Fruit fly (Drosophila melanogaster) whole organism, embryonic: Measurements from ENCODE around the gene Sema5c.
A peak's percentile ranks its signal among the peaks of the same experiment; 100 is the strongest.

ENCODE experiments used
- Antp ChIP-seq: fragments of 200-800 bp; sonication (Bioruptor generic); optimal IDR thresholded peaks from 3 replicates; lab custom pipeline; 2016; ENCODE audit warnings: missing biosample characterization, missing genetic modification characterization
- Awh ChIP-seq: fragments of 200-800 bp; sonication (Bioruptor generic); IDR thresholded peaks from 2 replicates; pipeline ENCODE4, ENCODE4 v1.3.6; 2022; ENCODE audit warnings: missing biosample characterization, missing genetic modification characterization
- CG10267 ChIP-seq: fragments of 200-800 bp; sonication (Bioruptor generic); optimal IDR thresholded peaks from 2 replicates; lab custom pipeline; 2018; ENCODE audit warnings: missing biosample characterization, mild to moderate bottlenecking, missing genetic modification characterization, moderate library complexity
- CG10274 ChIP-seq: fragments of 200-800 bp; sonication (Bioruptor generic); optimal IDR thresholded peaks from 3 replicates; lab custom pipeline; 2017; ENCODE audit warnings: missing biosample characterization, mild to moderate bottlenecking, missing genetic modification characterization
- CG11456 ChIP-seq: fragments of 200-800 bp; sonication (Bioruptor generic); IDR thresholded peaks from 3 replicates; pipeline ENCODE4 v1.3.6; 2022; ENCODE audit warnings: missing biosample characterization, missing genetic modification characterization
- CG11695 ChIP-seq: fragments of 200-800 bp; sonication (Bioruptor generic); IDR thresholded peaks from 3 replicates; pipeline ENCODE4 v1.3.6; 2022; ENCODE audit warnings: missing biosample characterization, missing genetic modification characterization
- CG13624 ChIP-seq: fragments of 200-800 bp; sonication (Bioruptor generic); optimal IDR thresholded peaks from 2 replicates; lab custom pipeline; 2016; ENCODE audit warnings: missing biosample characterization, missing genetic modification characterization
- CG14710 ChIP-seq: fragments of 200-800 bp; sonication (Bioruptor generic); optimal IDR thresholded peaks from 3 replicates; lab custom pipeline; 2019; ENCODE audit warnings: missing biosample characterization, mild to moderate bottlenecking, missing genetic modification characterization, moderate library complexity
- CG15696 ChIP-seq: fragments of 200-800 bp; sonication (Bioruptor generic); optimal IDR thresholded peaks from 2 replicates; lab custom pipeline; 2019; ENCODE audit warnings: missing biosample characterization, mild to moderate bottlenecking, missing genetic modification characterization, moderate library complexity
- CG16779 ChIP-seq: fragments of 200-800 bp; sonication (Bioruptor generic); IDR thresholded peaks from 2 replicates; pipeline ENCODE4 v1.3.6; 2022; ENCODE audit warnings: missing biosample characterization, missing genetic modification characterization
- CG16863 ChIP-seq: fragments of 200-800 bp; sonication (Bioruptor generic); optimal IDR thresholded peaks from 3 replicates; lab custom pipeline; 2016; ENCODE audit warnings: missing biosample characterization, missing genetic modification characterization
- CG17186 ChIP-seq: fragments of 200-800 bp; sonication (Bioruptor generic); optimal IDR thresholded peaks from 3 replicates; lab custom pipeline; 2017; ENCODE audit warnings: missing biosample characterization, missing genetic modification reagents, missing genetic modification characterization
- CG17912 ChIP-seq: fragments of 200-800 bp; sonication (Bioruptor generic); optimal IDR thresholded peaks from 2 replicates; lab custom pipeline; 2018; ENCODE audit warnings: missing biosample characterization, mild to moderate bottlenecking, missing genetic modification characterization
- CG1832 ChIP-seq: fragments of 200-800 bp; sonication (Bioruptor generic); optimal IDR thresholded peaks from 2 replicates; lab custom pipeline; 2017; ENCODE audit warnings: missing biosample characterization, mild to moderate bottlenecking, missing genetic modification characterization, inconsistent platforms
- CG2678 ChIP-seq: fragments of 200-800 bp; sonication (Bioruptor generic); optimal IDR thresholded peaks from 3 replicates; lab custom pipeline; 2019; ENCODE audit warnings: missing biosample characterization, mild to moderate bottlenecking, missing genetic modification characterization, moderate library complexity
- CG2712 ChIP-seq: fragments of 200-800 bp; optimal IDR thresholded peaks from 3 replicates; lab custom pipeline; 2019; ENCODE audit warnings: missing biosample characterization, mild to moderate bottlenecking, missing genetic modification characterization, moderate library complexity
- CG31388 ChIP-seq: fragments of 200-800 bp; sonication (Bioruptor generic); optimal IDR thresholded peaks from 2 replicates; lab custom pipeline; 2016; ENCODE audit warnings: missing biosample characterization, missing genetic modification characterization
- CG34422 ChIP-seq: fragments of 200-800 bp; sonication (Bioruptor generic); IDR thresholded peaks from 3 replicates; pipeline ENCODE4 v1.3.6; 2022; ENCODE audit warnings: missing biosample characterization, missing genetic modification characterization
- CG3726 ChIP-seq: fragments of 200-800 bp; sonication (Bioruptor generic); IDR thresholded peaks from 3 replicates; pipeline ENCODE4, ENCODE4 v1.3.6; 2022; ENCODE audit warnings: missing biosample characterization, missing genetic modification characterization
- CG4282 ChIP-seq: fragments of 200-800 bp; sonication (Bioruptor generic); optimal IDR thresholded peaks from 2 replicates; lab custom pipeline; 2016; ENCODE audit warnings: missing biosample characterization, missing genetic modification characterization
- CG5180 ChIP-seq: fragments of 200-800 bp; sonication (Bioruptor generic); optimal IDR thresholded peaks from 3 replicates; lab custom pipeline; 2017; ENCODE audit warnings: missing biosample characterization, missing genetic modification characterization, mild to moderate bottlenecking, moderate library complexity, missing genetic modification reagents
- CG6175 ChIP-seq: fragments of 200-800 bp; sonication (Bioruptor generic); IDR thresholded peaks from 3 replicates; pipeline ENCODE4 v1.3.6; 2022; ENCODE audit warnings: missing biosample characterization, missing genetic modification characterization
- CG6689 ChIP-seq: fragments of 200-800 bp; sonication (Bioruptor generic); IDR thresholded peaks from 2 replicates; pipeline ENCODE4 v1.3.6; 2022; ENCODE audit warnings: missing biosample characterization, missing genetic modification characterization
- CG6791 ChIP-seq: fragments of 200-800 bp; sonication (Bioruptor generic); IDR thresholded peaks from 3 replicates; pipeline ENCODE4 v1.3.6; 2022; ENCODE audit warnings: missing biosample characterization, missing genetic modification characterization; ENCODE audit not compliant: partially characterized antibody
- CG8944 ChIP-seq: fragments of 200-800 bp; sonication (Bioruptor generic); optimal IDR thresholded peaks from 3 replicates; lab custom pipeline; 2016; ENCODE audit warnings: missing biosample characterization, missing genetic modification characterization
- CG9797 ChIP-seq: fragments of 200-800 bp; sonication (Bioruptor generic); optimal IDR thresholded peaks from 3 replicates; lab custom pipeline; 2018; ENCODE audit warnings: missing biosample characterization, mild to moderate bottlenecking, missing genetic modification characterization
- Camta ChIP-seq: fragments of 200-800 bp; sonication (Bioruptor generic); optimal IDR thresholded peaks from 2 replicates; lab custom pipeline; 2016; ENCODE audit warnings: missing biosample characterization, missing genetic modification characterization
- CkIIα-i1 ChIP-seq: fragments of 200-800 bp; sonication (Bioruptor generic); IDR thresholded peaks from 2 replicates; pipeline ENCODE4 v1.3.6; 2022; ENCODE audit warnings: missing biosample characterization, missing genetic modification characterization
- D19A ChIP-seq: fragments of 200-800 bp; optimal IDR thresholded peaks from 3 replicates; lab custom pipeline; 2019; ENCODE audit warnings: missing biosample characterization, mild to moderate bottlenecking, missing genetic modification characterization, moderate library complexity
- Dip2 ChIP-seq: fragments of 200-800 bp; sonication (Bioruptor generic); IDR thresholded peaks from 2 replicates; pipeline ENCODE4 v1.3.6; 2022; ENCODE audit warnings: missing biosample characterization, missing genetic modification characterization
- Drgx ChIP-seq: fragments of 200-800 bp; sonication (Bioruptor generic); IDR thresholded peaks from 2 replicates; pipeline ENCODE4 v1.3.6; 2022; ENCODE audit warnings: missing biosample characterization, missing genetic modification characterization
- Ets97D ChIP-seq: fragments of 200-800 bp; sonication (Bioruptor generic); optimal IDR thresholded peaks from 3 replicates; lab custom pipeline; 2016; ENCODE audit warnings: missing biosample characterization, missing genetic modification characterization
- Fer3 ChIP-seq: fragments of 200-800 bp; sonication (Bioruptor generic); optimal IDR thresholded peaks from 2 replicates; lab custom pipeline; 2018; ENCODE audit warnings: missing biosample characterization, mild to moderate bottlenecking, missing genetic modification characterization, moderate library complexity
- Gsc ChIP-seq: fragments of 200-800 bp; sonication (Bioruptor generic); IDR thresholded peaks from 2 replicates; pipeline ENCODE4 v1.3.6; 2022; ENCODE audit warnings: missing biosample characterization, missing genetic modification characterization
- Gug ChIP-seq: fragments of 200-800 bp; sonication (Bioruptor generic); IDR thresholded peaks from 4 replicates; pipeline ENCODE4 v1.3.6; 2022; ENCODE audit warnings: missing biosample characterization, missing genetic modification characterization
- HLH4C ChIP-seq: fragments of 200-800 bp; sonication (Bioruptor generic); IDR thresholded peaks from 3 replicates; pipeline ENCODE4 v1.3.6; 2022; ENCODE audit warnings: missing biosample characterization, missing genetic modification characterization; ENCODE audit not compliant: partially characterized antibody
- Hr39 ChIP-seq: fragments of >200 bp; optimal IDR thresholded peaks from 2 replicates; lab custom pipeline; 2017
- Hr51 ChIP-seq, 2 experiments: fragments of 200-800 bp; sonication (Bioruptor generic); optimal IDR thresholded peaks; 2 replicates in 1 of 2; 3 replicates in 1 of 2; lab custom pipeline; 2016 to 2018; ENCODE audit warnings: missing biosample characterization in 2 of 2, missing genetic modification characterization in 2 of 2, mild to moderate bottlenecking in 1 of 2, moderate library complexity in 1 of 2
- Max ChIP-seq: fragments of 200-800 bp; sonication (Bioruptor generic); optimal IDR thresholded peaks from 2 replicates; lab custom pipeline; 2016; ENCODE audit warnings: missing biosample characterization, mild to moderate bottlenecking, missing genetic modification characterization
- NC2α ChIP-seq: fragments of 200-800 bp; sonication (Bioruptor generic); optimal IDR thresholded peaks from 2 replicates; lab custom pipeline; 2016; ENCODE audit warnings: missing biosample characterization, missing genetic modification characterization
- NK7.1 ChIP-seq: fragments of 200-800 bp; sonication (Bioruptor generic); optimal IDR thresholded peaks from 3 replicates; lab custom pipeline; 2016; ENCODE audit warnings: missing biosample characterization, missing genetic modification characterization
- Sox102F ChIP-seq: fragments of 200-800 bp; sonication (Bioruptor generic); optimal IDR thresholded peaks from 2 replicates; lab custom pipeline; 2018; ENCODE audit warnings: missing biosample characterization, mild to moderate bottlenecking, missing genetic modification characterization, moderate library complexity
- Spps ChIP-seq: fragments of 200-800 bp; sonication (Bioruptor generic); optimal IDR thresholded peaks from 2 replicates; lab custom pipeline; 2018; ENCODE audit warnings: missing biosample characterization, mild to moderate bottlenecking, missing genetic modification characterization
- ap ChIP-seq: fragments of 200-800 bp; sonication (Bioruptor generic); IDR thresholded peaks from 2 replicates; pipeline ENCODE4 v1.3.6; 2022; ENCODE audit warnings: missing biosample characterization, missing genetic modification characterization
- cg ChIP-seq: fragments of 200-800 bp; sonication (Bioruptor generic); optimal IDR thresholded peaks from 3 replicates; lab custom pipeline; 2019; ENCODE audit warnings: missing biosample characterization, mild to moderate bottlenecking, missing genetic modification characterization, moderate library complexity
- gsb-n ChIP-seq: fragments of 200-800 bp; sonication (Bioruptor generic); optimal IDR thresholded peaks from 3 replicates; lab custom pipeline; 2018; ENCODE audit warnings: missing biosample characterization, mild to moderate bottlenecking, missing genetic modification characterization
- h ChIP-seq: fragments of >200 bp; optimal IDR thresholded peaks from 2 replicates; lab custom pipeline; 2017
- kah ChIP-seq: fragments of 200-800 bp; sonication (Bioruptor generic); optimal IDR thresholded peaks from 2 replicates; lab custom pipeline; 2018; ENCODE audit warnings: missing biosample characterization, mild to moderate bottlenecking, missing genetic modification characterization
- lab ChIP-seq: fragments of 200-800 bp; sonication (Bioruptor generic); optimal IDR thresholded peaks from 3 replicates; lab custom pipeline; 2017; ENCODE audit warnings: missing biosample characterization, missing genetic modification characterization, mild to moderate bottlenecking, moderate library complexity, missing genetic modification reagents
- pita ChIP-seq: fragments of 200-800 bp; sonication (Bioruptor generic); optimal IDR thresholded peaks from 2 replicates; lab custom pipeline; 2017; ENCODE audit warnings: missing biosample characterization, mild to moderate bottlenecking, missing genetic modification characterization
- sug ChIP-seq: fragments of 200-800 bp; optimal IDR thresholded peaks from 2 replicates; lab custom pipeline; 2019; ENCODE audit warnings: missing biosample characterization, mild to moderate bottlenecking, missing genetic modification characterization, moderate library complexity
- ttk ChIP-seq: fragments of 200-800 bp; sonication (Bioruptor generic); IDR thresholded peaks from 2 replicates; pipeline ENCODE4 v2.1.2; 2022; ENCODE audit warnings: missing biosample characterization, missing genetic modification characterization
- zfh2 ChIP-seq: fragments of 200-800 bp; sonication (Bioruptor generic); optimal IDR thresholded peaks from 2 replicates; lab custom pipeline; 2016; ENCODE audit warnings: missing biosample characterization, missing genetic modification characterization

Sema5c gene

dm6 chr3L:12030521-12030920 is 51.1 kb downstream of the Sema5c start:
- TF ChIP-seq CG9797 (GFP tag; lab: Kevin White, UChicago): no peak
- no peak for TF ChIP-seq CG16779 (GFP tag; lab: Robert Waterston, UW)
- TF ChIP-seq CG34422: no peak
- no peak for TF ChIP-seq NC2α
- 0 out of 2 replicates have a peak, but pooled peaks have one; percentile 29 for TF ChIP-seq CG6689 (GFP tag; lab: Robert Waterston, UW)
- TF ChIP-seq Max (GFP tag; lab: Kevin White, UChicago): no peak
- TF ChIP-seq cg (GFP tag; lab: Kevin White, UChicago): no peak
- no peak for TF ChIP-seq CkIIα-i1 (GFP tag; lab: Robert Waterston, UW)
- no peak for TF ChIP-seq CG8944
- peak in 1 of 2 experiments; percentile 3 for TF ChIP-seq Hr51 (GFP tag; optimal IDR thresholded peaks at IDR 0.05; lab: Kevin White, UChicago)
- 0 out of 3 replicates have a peak, but pooled peaks have one; percentile 32 for TF ChIP-seq CG11695 (GFP tag; lab: Robert Waterston, UW)
- TF ChIP-seq Spps (tag; lab: Kevin White, UChicago): no peak
- TF ChIP-seq ttk (GFP tag; lab: Robert Waterston, UW): no peak
- TF ChIP-seq gsb-n: no peak
- no peak for TF ChIP-seq CG13624 (GFP tag; lab: Kevin White, UChicago)
- TF ChIP-seq pita (GFP tag; lab: Kevin White, UChicago): no peak
- peak; percentile 19 for TF ChIP-seq D19A
- TF ChIP-seq CG4282 (GFP tag; lab: Kevin White, UChicago): no peak
- no peak for TF ChIP-seq h (lab: Kevin White, UChicago)
- TF ChIP-seq CG6175 (GFP tag; lab: Robert Waterston, UW): no peak
- TF ChIP-seq CG17186 (GFP tag; lab: Kevin White, UChicago): no peak
- TF ChIP-seq Ets97D: no peak
- TF ChIP-seq CG17912 (GFP tag; lab: Kevin White, UChicago): no peak
- TF ChIP-seq CG15696 (tag; lab: Kevin White, UChicago): no peak
- no peak for TF ChIP-seq Awh (GFP tag; lab: Robert Waterston, UW)
- peak; percentile 6 for TF ChIP-seq CG14710 (tag; lab: Kevin White, UChicago)
- TF ChIP-seq zfh2 (GFP tag; lab: Kevin White, UChicago): no peak
- no peak for TF ChIP-seq CG5180 (GFP tag; lab: Kevin White, UChicago)
- TF ChIP-seq HLH4C (GFP tag; lab: Robert Waterston, UW): no peak
- TF ChIP-seq CG31388: no peak
- no peak for TF ChIP-seq CG11456 (GFP tag; lab: Robert Waterston, UW)
- peak; percentile 32 for TF ChIP-seq CG2712
- TF ChIP-seq CG6791 (GFP tag; lab: Robert Waterston, UW): no peak
- no peak for TF ChIP-seq NK7.1 (GFP tag; lab: Kevin White, UChicago)
- TF ChIP-seq sug: no peak
- TF ChIP-seq Gug (GFP tag; lab: Robert Waterston, UW): no peak
- TF ChIP-seq Dip2 (GFP tag; lab: Robert Waterston, UW): no peak
- no peak for TF ChIP-seq Antp (GFP tag; lab: Kevin White, UChicago)
- no peak for TF ChIP-seq CG1832 (GFP tag; lab: Kevin White, UChicago)
- TF ChIP-seq Camta (GFP tag; lab: Kevin White, UChicago): no peak
- no peak for TF ChIP-seq Fer3 (tag; lab: Kevin White, UChicago)
- TF ChIP-seq lab (GFP tag; lab: Kevin White, UChicago): peak; percentile 36
- no peak for TF ChIP-seq Gsc
- TF ChIP-seq Drgx (GFP tag; lab: Robert Waterston, UW): peak; percentile 56
- TF ChIP-seq CG10267 (tag; lab: Kevin White, UChicago): no peak
- TF ChIP-seq kah (GFP tag; lab: Kevin White, UChicago): no peak
- TF ChIP-seq CG3726: no peak
- TF ChIP-seq Hr39 (lab: Kevin White, UChicago): no peak
- TF ChIP-seq CG2678 (tag; lab: Kevin White, UChicago): no peak
- TF ChIP-seq Sox102F (GFP tag; lab: Kevin White, UChicago): peak; percentile 25
- TF ChIP-seq CG16863 (GFP tag; lab: Kevin White, UChicago): no peak
- no peak; the same call in 1 of the 2 replicates for TF ChIP-seq ap
- TF ChIP-seq CG10274: no peak
